Worm (Caenorhabditis elegans) whole organism, young adult: Measurements from ENCODE around the gene C14B1.8.

Source experiments
- B0019.2 ChIP-seq: fragments of 200-800 bp; sonication (Bioruptor generic); conservative IDR thresholded peaks from 2 replicates; pipeline ENCODE4 v1.3.6; 2022; ENCODE audit warnings: missing genetic modification reagents, missing genetic modification characterization, missing compliant biosample characterization
- B0336.3 ChIP-seq: fragments of 200-800 bp; sonication (Bioruptor generic); IDR thresholded peaks from 2 replicates; pipeline ENCODE4 v1.3.6; 2022; ENCODE audit warnings: missing genetic modification characterization, missing compliant biosample characterization
- F49E8.2 ChIP-seq: sonication (generic microtip); optimal IDR thresholded peaks from 3 replicates; lab custom pipeline; 2017; ENCODE audit warnings: missing genetic modification characterization, mild to moderate bottlenecking, missing compliant biosample characterization, antibody characterized with exemption, moderate library complexity; ENCODE audit not compliant: insufficient read depth
- Y79H2A.3 ChIP-seq: fragments of 200-800 bp; sonication (Bioruptor generic); conservative IDR thresholded peaks from 2 replicates; pipeline ENCODE4 v1.3.6; 2022; ENCODE audit warnings: missing genetic modification reagents, missing genetic modification characterization, missing compliant biosample characterization
- attf-6 ChIP-seq: fragments of 200-800 bp; sonication (Bioruptor generic); IDR thresholded peaks from 2 replicates; pipeline ENCODE4 v1.3.6; 2022; ENCODE audit warnings: missing genetic modification reagents, missing genetic modification characterization, missing compliant biosample characterization
- mel-28 ChIP-seq: sonication (generic microtip); optimal IDR thresholded peaks from 2 replicates; lab custom pipeline; 2016; ENCODE audit warnings: borderline replicate concordance, mild to moderate bottlenecking, missing genetic modification characterization, missing compliant biosample characterization
- snpc-3.4 ChIP-seq: sonication (generic microtip); optimal IDR thresholded peaks from 2 replicates; lab custom pipeline; 2017; ENCODE audit warnings: missing genetic modification characterization, mild to moderate bottlenecking, missing compliant biosample characterization, antibody characterized with exemption, moderate library complexity, missing genotype, missing genetic modification reagents
- ztf-22 ChIP-seq: fragments of 200-800 bp; sonication (Bioruptor generic); optimal IDR thresholded peaks from 2 replicates; lab custom pipeline; 2018; ENCODE audit warnings: mild to moderate bottlenecking, missing genetic modification characterization, moderate library complexity, missing compliant biosample characterization
- ztf-28 ChIP-seq: fragments of 200-800 bp; sonication (Bioruptor generic); IDR thresholded peaks from 2 replicates; pipeline ENCODE4 v1.3.6; 2022; ENCODE audit warnings: missing genetic modification reagents, missing genetic modification characterization, missing compliant biosample characterization

DNA sequence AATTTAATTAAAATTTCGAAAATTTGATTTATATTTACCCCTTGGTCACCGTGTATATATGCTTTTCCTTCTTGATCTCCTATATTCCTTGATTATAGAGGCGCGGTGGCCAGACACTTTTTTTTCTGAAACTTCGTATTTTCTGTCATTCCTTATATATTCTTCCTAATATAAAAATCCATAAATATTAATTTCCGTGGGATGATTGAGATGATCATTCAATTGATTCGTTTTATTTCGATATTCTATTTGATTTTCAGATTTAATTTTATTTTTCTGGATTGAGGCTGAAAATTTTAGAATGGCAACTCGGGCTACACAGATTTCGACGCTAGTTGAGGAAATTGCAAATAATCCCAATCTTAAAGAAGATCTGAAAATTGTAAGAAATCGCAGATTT lies 12.9 kb downstream of the C14B1.8 start, which contains the start of gene dph-1:
- TF ChIP-seq mel-28 (tag; lab: Kevin White, UChicago) (no peak), B0336.3 (GFP tag; lab: Robert Waterston, UW) (no peak), B0019.2 (GFP tag; lab: Robert Waterston, UW) (no peak), ztf-22 (GFP tag; lab: Kevin White, UChicago) (no peak), snpc-3.4 (no peak), F49E8.2 (tag; lab: Kevin White, UChicago) (no peak), attf-6 (GFP tag; lab: Robert Waterston, UW) (no peak), ztf-28 (GFP tag; lab: Robert Waterston, UW) (no peak), Y79H2A.3 (GFP tag; lab: Robert Waterston, UW) (no peak)
